Fruit fly (Drosophila melanogaster) whole organism, adult: ENCODE results near the gene eIF4E1.

Experiments
- CG1620 ChIP-seq: fragments of 200-800 bp; sonication (Bioruptor generic); optimal IDR thresholded peaks from 2 replicates; lab custom pipeline; 2016; ENCODE audit warnings: missing biosample characterization, missing genetic modification characterization
- CG33017 ChIP-seq: fragments of 200-800 bp; sonication (Bioruptor generic); optimal IDR thresholded peaks from 2 replicates; lab custom pipeline; 2018; ENCODE audit warnings: missing biosample characterization, mild to moderate bottlenecking, missing genetic modification characterization, moderate library complexity
- CG5204 ChIP-seq: fragments of 200-800 bp; sonication (Bioruptor generic); optimal IDR thresholded peaks from 2 replicates; lab custom pipeline; 2016; ENCODE audit warnings: missing biosample characterization, missing genetic modification characterization
- CG7045 ChIP-seq: fragments of 200-800 bp; sonication (Bioruptor generic); optimal IDR thresholded peaks from 2 replicates; lab custom pipeline; 2017; ENCODE audit warnings: missing biosample characterization, mild to moderate bottlenecking, missing genetic modification characterization
- Clk ChIP-seq: fragments of 200-800 bp; sonication (Bioruptor generic); optimal IDR thresholded peaks from 2 replicates; lab custom pipeline; 2017; ENCODE audit warnings: missing biosample characterization, missing genetic modification characterization
- Crg-1 ChIP-seq: fragments of 200-800 bp; sonication (Bioruptor generic); optimal IDR thresholded peaks from 2 replicates; lab custom pipeline; 2016; ENCODE audit warnings: missing biosample characterization, missing genetic modification characterization
- Hr96 ChIP-seq: fragments of 200-800 bp; sonication (Bioruptor generic); optimal IDR thresholded peaks from 2 replicates; lab custom pipeline; 2016; ENCODE audit warnings: missing biosample characterization, missing genetic modification characterization
- Mnt ChIP-seq: fragments of 200-800 bp; sonication (Bioruptor generic); optimal IDR thresholded peaks from 2 replicates; lab custom pipeline; 2016; ENCODE audit warnings: missing biosample characterization, mild to moderate bottlenecking, missing genetic modification characterization
- cnc ChIP-seq, 2 experiments: fragments of >200 bp; optimal IDR thresholded peaks; 2 replicates each; lab custom pipeline; 2017
- kay ChIP-seq: fragments of 200-800 bp; sonication (Bioruptor generic); peaks from one replicate; lab custom pipeline; 2016; ENCODE audit warnings: missing biosample characterization, missing genetic modification characterization, borderline replicate concordance
- ovo ChIP-seq: fragments of 200-800 bp; sonication (Bioruptor generic); optimal IDR thresholded peaks from 2 replicates; lab custom pipeline; 2016; ENCODE audit warnings: missing biosample characterization, missing genetic modification characterization
- pad ChIP-seq: fragments of 200-800 bp; sonication (Bioruptor generic); optimal IDR thresholded peaks from 3 replicates; lab custom pipeline; 2017; ENCODE audit warnings: missing biosample characterization, missing genetic modification characterization, mild to moderate bottlenecking, moderate library complexity, missing genetic modification reagents
- tj ChIP-seq: fragments of 200-800 bp; sonication (Bioruptor generic); optimal IDR thresholded peaks from 3 replicates; lab custom pipeline; 2017; ENCODE audit warnings: missing biosample characterization, mild to moderate bottlenecking, missing genetic modification characterization, moderate library complexity
- toe ChIP-seq: fragments of 200-800 bp; sonication (Bioruptor generic); optimal IDR thresholded peaks from 2 replicates; lab custom pipeline; 2016; ENCODE audit warnings: missing biosample characterization, missing genetic modification characterization

- TF ChIP-seq Mnt (no peak), Hr96 (GFP tag; lab: Kevin White, UChicago) (no peak), toe (GFP tag; lab: Kevin White, UChicago) (no peak), Clk (GFP tag; lab: Kevin White, UChicago) (no peak), kay (GFP tag; lab: Kevin White, UChicago) (no peak), tj (GFP tag; lab: Kevin White, UChicago) (no peak), cnc (optimal IDR thresholded peaks at IDR 0.05; lab: Kevin White, UChicago) (no peak), CG7045 (GFP tag; lab: Kevin White, UChicago) (no peak), ovo (GFP tag; lab: Kevin White, UChicago) (no peak), CG33017 (tag; lab: Kevin White, UChicago) (no peak), CG5204 (no peak), Crg-1 (GFP tag; lab: Kevin White, UChicago) (no peak), pad (GFP tag; lab: Kevin White, UChicago) (no peak), CG1620 (GFP tag; lab: Kevin White, UChicago) (no peak)
Measured at dm6 chr3L:9404497-9404896, 2.2 kb upstream of the eIF4E1 start, which contains the start of gene Cpr67B.
